Worm (Caenorhabditis elegans) whole organism, L1 larva: ENCODE measurements around the gene drp-1.
A peak's percentile ranks its signal among the peaks of the same experiment; 100 is the strongest.

Experiments used
- C04F5.9 ChIP-seq: sonication (generic microtip); optimal IDR thresholded peaks from 2 replicates; lab custom pipeline; 2016; ENCODE audit warnings: missing genetic modification characterization, missing compliant biosample characterization
- C16A3.4 ChIP-seq: fragments of 150-350 bp; optimal IDR thresholded peaks from 2 replicates; lab custom pipeline; 2014; ENCODE audit warnings: missing biosample characterization, missing genetic modification characterization
- blmp-1 ChIP-seq: fragments of 150-350 bp; optimal IDR thresholded peaks from 2 replicates; lab custom pipeline; 2014; ENCODE audit warnings: missing biosample characterization, missing genetic modification characterization
- ceh-90 ChIP-seq: sonication (generic microtip); optimal IDR thresholded peaks from 2 replicates; lab custom pipeline; 2016; ENCODE audit warnings: missing genetic modification characterization, missing compliant biosample characterization
- dpl-1 ChIP-seq, 3 experiments: fragments of 150-350 bp in 2 of 3; sonication (generic microtip) in 1 of 3; optimal IDR thresholded peaks; 2 replicates each; lab custom pipeline; 2014 to 2017; ENCODE audit warnings: missing biosample characterization in 3 of 3, missing genetic modification characterization in 3 of 3, missing genetic modification reagents in 3 of 3
- dsc-1 ChIP-seq: sonication (generic microtip); optimal IDR thresholded peaks from 2 replicates; lab custom pipeline; 2016; ENCODE audit warnings: mild to moderate bottlenecking, missing genetic modification characterization, missing compliant biosample characterization
- efl-1 ChIP-seq, 4 experiments: fragments of 150-350 bp; optimal IDR thresholded peaks in 3 of 4; peaks in 1 of 4; 1 replicate in 1 of 4; 2 replicates in 3 of 4; lab custom pipeline; 2014; ENCODE audit warnings: missing biosample characterization in 2 of 4, missing genetic modification characterization in 2 of 4, missing genetic modification reagents in 2 of 4
- efl-3 ChIP-seq: fragments of 200-800 bp; sonication (Bioruptor generic); optimal IDR thresholded peaks from 2 replicates; lab custom pipeline; 2018; ENCODE audit warnings: mild to moderate bottlenecking, missing genetic modification characterization, missing compliant biosample characterization
- elt-2 ChIP-seq: sonication (generic microtip); optimal IDR thresholded peaks from 2 replicates; lab custom pipeline; 2016; ENCODE audit warnings: missing genetic modification characterization, mild to moderate bottlenecking, inconsistent platforms, missing compliant biosample characterization, missing genetic modification reagents
- fkh-10 ChIP-seq: sonication (generic microtip); optimal IDR thresholded peaks from 2 replicates; lab custom pipeline; 2017; ENCODE audit warnings: missing biosample characterization, missing genetic modification reagents, missing genetic modification characterization
- fkh-8 ChIP-seq: sonication (generic microtip); optimal IDR thresholded peaks from 2 replicates; lab custom pipeline; 2016; ENCODE audit warnings: mild to moderate bottlenecking, missing genetic modification characterization, missing compliant biosample characterization
- grh-1 ChIP-seq: fragments of 200-800 bp; sonication (Bioruptor generic); IDR thresholded peaks from 2 replicates; pipeline ENCODE4 v1.3.6; 2022; ENCODE audit warnings: missing genetic modification reagents, missing genetic modification characterization, missing compliant biosample characterization
- hlh-4 ChIP-seq: sonication (generic microtip); optimal IDR thresholded peaks from 2 replicates; lab custom pipeline; 2016; ENCODE audit warnings: mild to moderate bottlenecking, missing genetic modification characterization, missing compliant biosample characterization
- lin-13 ChIP-seq: fragments of 150-350 bp; optimal IDR thresholded peaks from 2 replicates; lab custom pipeline; 2014; ENCODE audit warnings: missing biosample characterization, missing genetic modification reagents, missing genetic modification characterization
- lin-14 ChIP-seq: fragments of 200-800 bp; sonication (Bioruptor generic); optimal IDR thresholded peaks from 2 replicates; lab custom pipeline; 2018; ENCODE audit warnings: mild to moderate bottlenecking, missing genetic modification characterization, moderate library complexity, missing compliant biosample characterization
- lin-15B ChIP-seq: fragments of 150-350 bp; sonication (generic microtip); optimal IDR thresholded peaks from 3 replicates; lab custom pipeline; 2014; ENCODE audit warnings: missing biosample characterization, missing genetic modification characterization
- lin-35 ChIP-seq, 2 experiments: fragments of 150-350 bp; optimal IDR thresholded peaks; 2 replicates each; lab custom pipeline; 2014; ENCODE audit warnings: missing biosample characterization in 2 of 2, missing genetic modification characterization in 2 of 2, missing genetic modification reagents in 2 of 2
- lin-39 ChIP-seq: fragments of 150-350 bp; optimal IDR thresholded peaks from 2 replicates; lab custom pipeline; 2014; ENCODE audit warnings: missing biosample characterization, missing genetic modification reagents, missing genetic modification characterization
- lir-3 ChIP-seq: sonication (generic microtip); optimal IDR thresholded peaks from 2 replicates; lab custom pipeline; 2016; ENCODE audit warnings: mild to moderate bottlenecking, missing genetic modification characterization, moderate library complexity, missing compliant biosample characterization; ENCODE audit not compliant: poor library complexity
- lsy-2 ChIP-seq, 2 experiments: fragments of 150-350 bp; optimal IDR thresholded peaks; 2 replicates each; lab custom pipeline; 2014; ENCODE audit warnings: missing biosample characterization in 2 of 2, missing genetic modification characterization in 2 of 2
- mdl-1 ChIP-seq, 2 experiments: fragments of 150-350 bp; optimal IDR thresholded peaks; 2 replicates each; lab custom pipeline; 2014 to 2017; ENCODE audit warnings: missing biosample characterization in 2 of 2, missing genetic modification characterization in 2 of 2, inconsistent platforms in 1 of 2
- mep-1 ChIP-seq: fragments of 150-350 bp; optimal IDR thresholded peaks from 2 replicates; lab custom pipeline; 2014; ENCODE audit warnings: missing biosample characterization, missing genetic modification characterization
- nhr-12 ChIP-seq: sonication (generic microtip); optimal IDR thresholded peaks from 2 replicates; lab custom pipeline; 2017; ENCODE audit warnings: missing biosample characterization, missing genetic modification characterization
- nhr-20 ChIP-seq: sonication (generic microtip); optimal IDR thresholded peaks from 2 replicates; lab custom pipeline; 2016; ENCODE audit warnings: mild to moderate bottlenecking, missing genetic modification characterization, missing compliant biosample characterization
- nhr-47 ChIP-seq: sonication (generic microtip); optimal IDR thresholded peaks from 2 replicates; lab custom pipeline; 2016; ENCODE audit warnings: mild to moderate bottlenecking, missing genetic modification characterization, moderate library complexity, missing compliant biosample characterization
- nhr-71 ChIP-seq: sonication (generic microtip); optimal IDR thresholded peaks from 2 replicates; lab custom pipeline; 2016; ENCODE audit warnings: mild to moderate bottlenecking, missing genetic modification characterization, moderate library complexity, missing compliant biosample characterization
- nhr-76 ChIP-seq: sonication (generic microtip); optimal IDR thresholded peaks from 2 replicates; lab custom pipeline; 2017; ENCODE audit warnings: missing biosample characterization, missing genetic modification characterization
- nhr-85 ChIP-seq: sonication (generic microtip); peaks from one replicate; lab custom pipeline; 2016; ENCODE audit warnings: missing genetic modification characterization, inconsistent platforms, missing compliant biosample characterization
- pag-3 ChIP-seq: sonication (generic microtip); optimal IDR thresholded peaks from 2 replicates; lab custom pipeline; 2017; ENCODE audit warnings: missing genetic modification characterization, mild to moderate bottlenecking, missing compliant biosample characterization, antibody characterized with exemption, borderline replicate concordance; ENCODE audit not compliant: insufficient read depth
- rnt-1 ChIP-seq: sonication (generic microtip); optimal IDR thresholded peaks from 2 replicates; lab custom pipeline; 2016; ENCODE audit warnings: mild to moderate bottlenecking, missing genetic modification characterization, moderate library complexity, missing compliant biosample characterization
- skn-1 ChIP-seq: fragments of 150-350 bp; optimal IDR thresholded peaks from 2 replicates; lab custom pipeline; 2014; ENCODE audit warnings: missing biosample characterization, missing genetic modification characterization
- snpc-4 ChIP-seq: fragments of 150-350 bp; optimal IDR thresholded peaks from 2 replicates; lab custom pipeline; 2014; ENCODE audit warnings: missing biosample characterization, missing genetic modification characterization
- snu-23 ChIP-seq: sonication (generic microtip); optimal IDR thresholded peaks from 2 replicates; lab custom pipeline; 2016; ENCODE audit warnings: missing genetic modification characterization, missing compliant biosample characterization
- tbx-2 ChIP-seq: sonication (generic microtip); optimal IDR thresholded peaks from 2 replicates; lab custom pipeline; 2016; ENCODE audit warnings: missing genetic modification characterization, missing compliant biosample characterization
- unc-86 ChIP-seq: sonication (generic microtip); optimal IDR thresholded peaks from 2 replicates; lab custom pipeline; 2016; ENCODE audit warnings: missing genetic modification characterization, missing compliant biosample characterization
- xbp-1 ChIP-seq: sonication (generic microtip); optimal IDR thresholded peaks from 2 replicates; lab custom pipeline; 2016; ENCODE audit warnings: missing genetic modification characterization, missing compliant biosample characterization

The drp-1 gene

DNA sequence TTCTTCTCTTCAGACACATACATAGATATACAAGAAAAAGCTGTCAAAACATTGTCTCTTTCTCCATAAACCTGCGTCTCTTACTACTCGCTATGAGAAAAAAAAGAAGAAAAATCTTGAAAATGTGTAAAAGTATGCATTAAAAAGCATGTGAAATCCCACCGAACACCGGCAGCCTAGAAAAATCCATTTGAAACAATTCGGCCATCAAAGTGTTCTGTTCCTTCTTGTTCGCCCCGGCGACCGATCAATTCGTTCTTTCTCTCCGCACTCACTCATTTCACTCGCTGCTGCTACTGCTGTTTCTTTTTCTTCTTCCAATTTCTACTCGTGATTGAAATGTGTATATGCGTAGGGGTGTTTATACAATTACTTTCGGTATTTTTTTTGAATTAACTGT lies 10.6 kb downstream of the drp-1 start:
- TF ChIP-seq xbp-1: peak; percentile 5
- peak; percentile 30 for TF ChIP-seq lin-15B (tag; lab: Kevin White, UChicago)
- TF ChIP-seq blmp-1: peak; percentile 85
- peak; percentile 49 for TF ChIP-seq snu-23
- TF ChIP-seq lin-35 (GFP tag; optimal IDR thresholded peaks at IDR 0.05; lab: Kevin White, UChicago): peak; percentile 47 to 50
- TF ChIP-seq pag-3: peak; percentile 51
- peak; percentile 71 for TF ChIP-seq rnt-1 (tag; lab: Kevin White, UChicago)
- peak; percentile 14 for TF ChIP-seq fkh-8 (tag; lab: Kevin White, UChicago)
- TF ChIP-seq mep-1: peak; percentile 69
- TF ChIP-seq fkh-10: no peak
- TF ChIP-seq unc-86 (tag; lab: Kevin White, UChicago): no peak
- TF ChIP-seq lin-14 (GFP tag; lab: Kevin White, UChicago): peak; percentile 99
- peak; percentile 37 for TF ChIP-seq ceh-90 (tag; lab: Kevin White, UChicago)
- peak in 1 of 2 experiments; percentile 63 for TF ChIP-seq lsy-2 (tag; optimal IDR thresholded peaks at IDR 0.05; lab: Kevin White, UChicago)
- TF ChIP-seq lir-3 (tag; lab: Kevin White, UChicago): peak; percentile 65
- peak; percentile 8 for TF ChIP-seq nhr-20 (tag; lab: Kevin White, UChicago)
- peak; percentile 20 for TF ChIP-seq nhr-85 (tag; lab: Kevin White, UChicago)
- peak in 1 of 2 experiments; percentile 54 for TF ChIP-seq mdl-1 (tag; optimal IDR thresholded peaks at IDR 0.05; lab: Kevin White, UChicago)
- TF ChIP-seq nhr-71: peak; percentile 40
- peak in 2 of 3 experiments; percentile 23 to 25 for TF ChIP-seq dpl-1 (GFP tag; optimal IDR thresholded peaks at IDR 0.05; lab: Kevin White, UChicago)
- TF ChIP-seq tbx-2 (tag; lab: Kevin White, UChicago): no peak
- TF ChIP-seq C16A3.4: peak; percentile 29
- peak; percentile 53 for TF ChIP-seq nhr-47 (tag; lab: Kevin White, UChicago)
- TF ChIP-seq skn-1 (tag; lab: Kevin White, UChicago): peak; percentile 54
- TF ChIP-seq lin-13 (GFP tag; lab: Kevin White, UChicago): peak; percentile 6
- TF ChIP-seq nhr-76 (tag; lab: Kevin White, UChicago): no peak
- TF ChIP-seq nhr-12 (tag; lab: Kevin White, UChicago): no peak
- peak; percentile 28 for TF ChIP-seq snpc-4
- peak; percentile 46 for TF ChIP-seq dsc-1 (tag; lab: Kevin White, UChicago)
- TF ChIP-seq grh-1 (GFP tag; lab: Robert Waterston, UW): no peak
- TF ChIP-seq lin-39 (tag; lab: Kevin White, UChicago): no peak
- peak; percentile 15 to 28 for TF ChIP-seq efl-1 (optimal IDR thresholded peaks at IDR 0.05; lab: Kevin White, UChicago)
- TF ChIP-seq efl-1 (GFP tag; optimal IDR thresholded peaks at IDR 0.05 in 1 of 2; lab: Kevin White, UChicago): peak; percentile 20 to 85

DNA sequence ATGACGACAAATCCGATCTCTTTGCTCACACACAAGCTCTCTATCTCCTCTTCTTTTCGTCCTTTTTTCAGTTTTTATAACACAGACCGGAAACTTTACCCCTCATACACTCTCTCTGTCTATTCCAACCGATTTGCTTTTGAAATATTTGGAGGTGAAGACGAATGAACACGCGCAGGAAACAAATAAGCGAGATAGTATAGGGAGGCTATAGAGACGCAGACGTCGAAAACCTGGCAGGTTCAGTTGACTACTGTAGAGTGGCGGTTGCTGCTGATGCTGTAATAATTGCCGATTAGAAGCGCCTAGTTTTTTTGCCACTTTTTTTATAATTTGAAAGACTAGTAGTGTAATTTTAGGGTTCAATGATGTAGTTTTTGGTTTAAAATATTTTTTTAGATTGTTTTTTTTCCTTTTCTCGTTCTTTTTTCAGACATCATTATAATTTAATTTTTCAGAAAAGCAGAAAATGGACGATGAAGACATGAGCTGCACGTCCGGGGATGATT lies 12.4 kb downstream of the drp-1 start, which contains the start of gene ari-2:
ari-2 (plus strand) TSS at position 459 of the 509 bp plus-strand sequence.
- TF ChIP-seq hlh-4 (tag; lab: Kevin White, UChicago) (no peak), efl-1 (optimal IDR thresholded peaks at IDR 0.05; lab: Kevin White, UChicago) (peak in 1 of 2 experiments; percentile 8), efl-1 (GFP tag; optimal IDR thresholded peaks at IDR 0.05 in 1 of 2; lab: Kevin White, UChicago) (no peak), nhr-85 (tag; lab: Kevin White, UChicago) (peak; percentile 44), snu-23 (peak; percentile 4), lsy-2 (tag; optimal IDR thresholded peaks at IDR 0.05; lab: Kevin White, UChicago) (peak in 1 of 2 experiments; percentile 31), lin-14 (GFP tag; lab: Kevin White, UChicago) (peak; percentile 63), fkh-8 (tag; lab: Kevin White, UChicago) (peak; percentile 55), mep-1 (peak; percentile 44), efl-3 (no peak), blmp-1 (peak; percentile 5), C04F5.9 (no peak)

DNA sequence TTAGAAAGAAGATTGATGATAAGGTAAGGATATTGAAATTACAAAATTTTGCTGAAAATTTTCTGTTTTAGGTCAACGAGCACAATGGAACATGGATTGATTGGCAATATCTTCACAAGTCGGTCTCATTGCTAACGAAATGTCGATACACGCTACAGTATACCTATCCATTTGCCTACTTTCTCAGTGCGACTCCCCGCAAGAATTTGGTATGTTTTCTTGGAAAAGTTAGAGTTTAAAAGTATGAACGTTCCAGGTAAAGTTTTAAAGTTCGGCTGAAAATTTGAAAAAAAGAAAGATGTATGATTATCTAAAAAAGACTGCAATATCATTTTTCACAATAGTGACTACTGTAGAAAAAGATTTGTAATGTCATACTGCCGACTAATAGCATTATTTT lies 15.9 kb downstream of the drp-1 start:
- TF ChIP-seq elt-2: no peak
